Fruit fly (Drosophila melanogaster): Measurements from ENCODE around the gene CG42324.
A peak's percentile ranks its signal among the peaks of the same experiment; 100 is the strongest.

Gene CG42324

DNA sequence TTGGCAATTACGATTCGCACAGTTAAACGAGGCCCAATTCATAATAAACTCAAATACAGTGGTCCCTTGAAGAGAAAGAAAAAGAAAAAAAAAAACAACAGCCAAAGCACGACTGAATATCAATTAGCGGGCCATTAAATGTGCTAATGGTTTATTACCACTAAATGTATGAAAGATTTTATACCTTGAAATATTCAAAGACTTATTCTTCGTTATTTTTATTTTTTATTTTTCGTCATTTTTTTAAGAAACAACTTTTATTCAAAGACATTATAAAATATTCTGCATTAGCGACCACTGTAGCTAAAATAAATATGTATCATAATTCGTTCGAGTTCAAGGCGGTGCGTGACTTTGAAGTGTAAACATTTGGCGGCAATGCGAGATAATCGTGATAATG lies 72.0 kb downstream of the CG42324 start (continued):
- no peak for TF ChIP-seq Dif (GFP tag; optimal IDR thresholded peaks at IDR 0.05; ENCODE audit: partially characterized antibody)

DNA sequence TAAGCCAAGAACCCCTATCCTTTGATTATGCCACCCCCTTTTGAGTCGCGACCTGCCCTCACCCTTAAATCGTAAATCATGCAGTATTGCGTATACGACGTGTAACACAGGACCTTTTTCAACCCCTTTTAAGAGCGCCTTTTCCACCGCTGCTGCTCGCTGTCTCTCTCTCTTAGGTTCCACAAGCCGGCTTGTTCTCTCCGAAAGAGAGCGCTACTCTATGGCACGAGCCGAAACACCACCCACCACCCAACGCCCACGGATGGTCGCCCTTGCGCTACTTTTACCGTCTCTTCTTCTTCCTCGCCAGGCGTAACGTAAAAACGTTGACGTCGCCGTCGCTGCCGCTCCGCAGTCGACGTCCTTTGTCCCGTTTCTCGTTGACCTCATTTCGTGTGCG lies 72.7 kb downstream of the CG42324 start:
- TF ChIP-seq pan (optimal IDR thresholded peaks at IDR 0.05) (no peak), Dif (GFP tag; optimal IDR thresholded peaks at IDR 0.05; ENCODE audit: partially characterized antibody) (peak; percentile 3)

DNA sequence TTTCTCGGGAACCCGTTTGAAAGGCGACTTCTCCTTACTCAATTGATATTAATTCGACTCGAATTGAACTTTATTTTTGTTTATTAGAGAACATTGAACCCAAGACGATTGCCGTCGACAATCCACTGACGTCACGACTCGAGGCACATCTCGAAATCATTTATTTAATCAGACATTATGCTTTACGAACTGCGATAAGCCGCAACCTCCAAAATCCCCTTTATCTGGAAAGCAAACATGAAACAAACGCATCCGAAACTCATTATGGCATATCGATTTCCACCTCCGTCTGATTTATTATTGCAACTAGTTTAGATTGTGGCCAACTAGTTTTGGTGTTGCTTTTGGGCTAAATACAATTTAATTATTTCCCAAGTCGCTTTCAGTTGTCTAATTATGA lies 74.9 kb downstream of the CG42324 start:
- TF ChIP-seq Rel (GFP tag; optimal IDR thresholded peaks at IDR 0.05) (no peak), Rel (tag; optimal IDR thresholded peaks at IDR 0.05) (peak; percentile 89), usp (GFP tag; optimal IDR thresholded peaks at IDR 0.05) (no peak)

DNA sequence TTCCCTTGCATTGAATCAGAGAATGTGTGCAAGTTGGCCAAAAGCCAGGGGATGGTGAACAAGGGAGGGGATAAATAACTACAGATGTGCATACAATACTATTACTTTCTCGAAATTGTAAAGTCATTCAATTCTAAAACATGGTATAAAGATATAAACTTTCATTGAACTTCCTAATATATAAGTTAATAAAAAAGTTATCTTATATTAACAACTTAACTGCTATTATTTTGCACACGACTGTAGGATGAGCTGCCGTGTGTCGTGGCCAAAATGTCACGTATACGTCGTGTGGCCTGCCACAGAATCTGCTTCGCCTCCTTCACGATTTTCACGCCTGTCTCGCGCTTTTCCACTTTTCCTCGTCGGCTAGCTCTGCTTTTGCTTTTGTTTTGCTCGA lies 77.2 kb downstream of the CG42324 start:
- no peak for TF ChIP-seq usp (GFP tag; optimal IDR thresholded peaks at IDR 0.05)

DNA sequence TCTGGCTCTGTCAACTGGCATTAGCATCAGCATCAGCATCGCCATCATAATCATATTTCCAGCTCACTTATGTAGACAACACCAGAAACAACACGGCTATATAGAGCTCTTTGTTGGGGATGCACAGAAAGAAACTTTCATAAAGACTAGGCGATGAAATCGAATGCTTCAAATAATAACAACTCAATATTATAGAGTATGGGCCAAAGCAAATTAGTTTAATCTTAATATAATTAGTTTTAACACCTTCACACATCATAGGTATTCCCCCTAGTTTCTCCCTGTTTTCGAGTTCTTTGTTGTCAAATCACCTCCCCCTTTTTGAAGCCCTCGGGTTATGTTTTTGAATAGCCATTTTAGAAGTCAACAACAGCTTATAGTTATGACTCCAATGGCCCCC lies 78.8 kb downstream of the CG42324 start:
- TF ChIP-seq Vsx2 (GFP tag; optimal IDR thresholded peaks at IDR 0.05; ENCODE audit: partially characterized antibody) (no peak), Dfd (GFP tag; optimal IDR thresholded peaks at IDR 0.05) (no peak), fru (GFP tag; optimal IDR thresholded peaks at IDR 0.05) (no peak), Dif (GFP tag; optimal IDR thresholded peaks at IDR 0.05; ENCODE audit: partially characterized antibody) (no peak), sage (GFP tag; optimal IDR thresholded peaks at IDR 0.05) (no peak), CG9705 (GFP tag; optimal IDR thresholded peaks at IDR 0.05) (no peak), dsf (GFP tag; optimal IDR thresholded peaks at IDR 0.05; ENCODE audit: borderline replicate concordance) (no peak), dmrt93B (GFP tag; optimal IDR thresholded peaks at IDR 0.05) (no peak), psq (GFP tag; optimal IDR thresholded peaks at IDR 0.05) (no peak), Myc (optimal IDR thresholded peaks at IDR 0.05) (no peak), CrebA (GFP tag; optimal IDR thresholded peaks at IDR 0.05; ENCODE audit: borderline replicate concordance) (no peak), Mio (GFP tag; optimal IDR thresholded peaks at IDR 0.05) (no peak), OdsH (GFP tag; optimal IDR thresholded peaks at IDR 0.05) (no peak), lola (GFP tag; optimal IDR thresholded peaks at IDR 0.05) (no peak), Rel (GFP tag; optimal IDR thresholded peaks at IDR 0.05) (no peak), Rel (tag; optimal IDR thresholded peaks at IDR 0.05) (no peak), Hnf4 (GFP tag; optimal IDR thresholded peaks at IDR 0.05) (no peak), Hr78 (GFP tag; optimal IDR thresholded peaks at IDR 0.05) (no peak)

DNA sequence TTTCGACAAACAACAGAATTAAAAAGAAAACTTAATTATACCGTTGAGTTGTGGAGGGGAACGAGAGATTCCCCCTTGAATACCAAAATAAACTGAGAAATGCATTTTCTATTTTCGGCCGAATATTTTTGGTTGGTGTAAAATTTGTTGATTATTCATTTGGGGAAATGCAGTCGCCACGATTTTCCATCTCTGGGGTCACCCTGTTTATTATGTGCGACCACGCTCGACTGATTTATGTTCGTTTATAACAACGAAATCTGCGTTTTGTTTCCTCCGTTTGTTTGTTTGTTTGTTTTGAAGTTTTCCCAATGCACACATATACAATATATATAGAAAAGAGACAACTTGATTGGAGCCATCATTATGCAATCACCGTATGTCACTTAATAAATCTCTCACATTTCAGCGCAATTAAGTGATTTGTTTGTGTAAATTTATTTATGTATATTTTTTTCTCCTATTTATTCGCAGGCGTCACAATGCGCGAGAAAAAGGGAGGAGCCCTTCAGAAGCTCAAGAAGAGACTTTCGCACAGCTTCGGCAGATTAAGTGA lies 80.1 kb downstream of the CG42324 start:
- no peak for TF ChIP-seq Sp1 (GFP tag; optimal IDR thresholded peaks at IDR 0.05)
- no peak for TF ChIP-seq Hr78 (GFP tag; optimal IDR thresholded peaks at IDR 0.05)
- TF ChIP-seq Rel (GFP tag; optimal IDR thresholded peaks at IDR 0.05), result no peak
- TF ChIP-seq Rel (tag; optimal IDR thresholded peaks at IDR 0.05), result no peak
- TF ChIP-seq tai (GFP tag; optimal IDR thresholded peaks at IDR 0.05), result no peak
- TF ChIP-seq pan (optimal IDR thresholded peaks at IDR 0.05), result no peak
- no peak for TF ChIP-seq Mio (GFP tag; optimal IDR thresholded peaks at IDR 0.05)
- no peak for TF ChIP-seq N (GFP tag; optimal IDR thresholded peaks at IDR 0.05)
- TF ChIP-seq Myc (optimal IDR thresholded peaks at IDR 0.05), result no peak
- TF ChIP-seq lola (GFP tag; optimal IDR thresholded peaks at IDR 0.05), result no peak
- TF ChIP-seq h (GFP tag; optimal IDR thresholded peaks at IDR 0.05), result no peak
- no peak for TF ChIP-seq dsf (GFP tag; optimal IDR thresholded peaks at IDR 0.05; ENCODE audit: borderline replicate concordance)
- TF ChIP-seq CG32264 (GFP tag; optimal IDR thresholded peaks at IDR 0.05), result no peak
- TF ChIP-seq Abd-B (GFP tag; optimal IDR thresholded peaks at IDR 0.05), result no peak
- TF ChIP-seq dl (GFP tag; optimal IDR thresholded peaks at IDR 0.05; ENCODE audit: insufficient read depth in 1 of 2, partially characterized antibody in 2 of 2), result no peak
- no peak for TF ChIP-seq usp (GFP tag; optimal IDR thresholded peaks at IDR 0.05)

DNA sequence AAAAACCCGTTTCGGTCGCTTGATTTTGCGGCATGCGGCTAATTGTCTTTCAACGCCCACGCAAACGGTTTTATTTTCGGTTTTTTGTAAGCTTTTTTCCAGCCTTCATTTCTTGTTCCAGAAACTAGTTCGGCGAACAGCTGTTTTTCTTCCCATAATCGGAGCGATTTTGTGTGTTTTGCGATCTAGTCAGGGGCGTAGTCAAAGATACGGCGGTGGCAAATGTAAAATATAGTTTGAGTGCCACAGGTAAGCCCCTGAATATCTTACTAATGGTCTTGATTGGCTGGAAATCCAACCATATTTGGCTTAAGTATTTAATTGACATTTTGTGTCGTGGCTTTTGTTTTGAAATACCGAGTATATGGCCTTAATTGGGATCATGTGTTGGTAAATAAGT lies 81.7 kb downstream of the CG42324 start:
- TF ChIP-seq rgr (GFP tag; optimal IDR thresholded peaks at IDR 0.05) (no peak), OdsH (GFP tag; optimal IDR thresholded peaks at IDR 0.05) (no peak), Sp1 (GFP tag; optimal IDR thresholded peaks at IDR 0.05) (no peak), dmrt93B (GFP tag; optimal IDR thresholded peaks at IDR 0.05) (no peak), Hr83 (GFP tag; optimal IDR thresholded peaks at IDR 0.05; ENCODE audit: poor library complexity, severe bottlenecking) (no peak), Jra (GFP tag; optimal IDR thresholded peaks at IDR 0.05) (no peak), usp (GFP tag; optimal IDR thresholded peaks at IDR 0.05) (no peak), tai (GFP tag; optimal IDR thresholded peaks at IDR 0.05) (no peak), Rel (GFP tag; optimal IDR thresholded peaks at IDR 0.05) (no peak), Rel (tag; optimal IDR thresholded peaks at IDR 0.05) (no peak), HLH106 (tag; optimal IDR thresholded peaks at IDR 0.05) (no peak), foxo (GFP tag; optimal IDR thresholded peaks at IDR 0.05) (no peak), jim (GFP tag; optimal IDR thresholded peaks at IDR 0.05) (no peak), Myc (optimal IDR thresholded peaks at IDR 0.05) (no peak), br (GFP tag; optimal IDR thresholded peaks at IDR 0.05) (no peak), Abd-B (GFP tag; optimal IDR thresholded peaks at IDR 0.05) (no peak), h (GFP tag; optimal IDR thresholded peaks at IDR 0.05) (no peak), N (GFP tag; optimal IDR thresholded peaks at IDR 0.05) (no peak), Dif (GFP tag; optimal IDR thresholded peaks at IDR 0.05; ENCODE audit: partially characterized antibody) (no peak), Mio (GFP tag; optimal IDR thresholded peaks at IDR 0.05) (no peak)
